Fruit fly (Drosophila melanogaster) whole organism, embryonic: ENCODE results near the gene CG4953.

Experiments used
- CG12104 ChIP-seq: fragments of 200-800 bp; sonication (Bioruptor generic); optimal IDR thresholded peaks from 3 replicates; lab custom pipeline; 2016; ENCODE audit warnings: missing biosample characterization, missing genetic modification characterization
- CG13287 ChIP-seq: fragments of 200-800 bp; sonication (Bioruptor generic); IDR thresholded peaks from 2 replicates; pipeline ENCODE4 v1.3.6; 2022; ENCODE audit warnings: missing biosample characterization, missing genetic modification characterization; ENCODE audit not compliant: partially characterized antibody
- CG15479 ChIP-seq: fragments of 200-800 bp; sonication (Bioruptor generic); optimal IDR thresholded peaks from 3 replicates; lab custom pipeline; 2019; ENCODE audit warnings: missing biosample characterization, mild to moderate bottlenecking, missing genetic modification characterization, moderate library complexity
- CG18262 ChIP-seq: fragments of 200-800 bp; optimal IDR thresholded peaks from 3 replicates; lab custom pipeline; 2019; ENCODE audit warnings: missing biosample characterization, mild to moderate bottlenecking, missing genetic modification characterization, moderate library complexity
- CG34376 ChIP-seq: fragments of 200-800 bp; sonication (Bioruptor generic); optimal IDR thresholded peaks from 2 replicates; lab custom pipeline; 2018; ENCODE audit warnings: missing biosample characterization, mild to moderate bottlenecking, missing genetic modification characterization
- CG34422 ChIP-seq: fragments of 200-800 bp; sonication (Bioruptor generic); IDR thresholded peaks from 3 replicates; pipeline ENCODE4 v1.3.6; 2022; ENCODE audit warnings: missing biosample characterization, missing genetic modification characterization
- CG3847 ChIP-seq: fragments of 200-800 bp; sonication (Bioruptor generic); IDR thresholded peaks from 2 replicates; pipeline ENCODE4 v1.3.6; 2022; ENCODE audit warnings: missing biosample characterization, missing genetic modification characterization
- CG3995 ChIP-seq: fragments of 200-800 bp; sonication (Bioruptor generic); optimal IDR thresholded peaks from 3 replicates; lab custom pipeline; 2016; ENCODE audit warnings: missing biosample characterization, missing genetic modification characterization
- CG6791 ChIP-seq: fragments of 200-800 bp; sonication (Bioruptor generic); IDR thresholded peaks from 3 replicates; pipeline ENCODE4 v1.3.6; 2022; ENCODE audit warnings: missing biosample characterization, missing genetic modification characterization; ENCODE audit not compliant: partially characterized antibody
- CG8290 ChIP-seq, 3 experiments: fragments of 200-800 bp; sonication (Bioruptor generic); optimal IDR thresholded peaks; 2 replicates each; lab custom pipeline; 2016 to 2019; ENCODE audit warnings: missing biosample characterization in 3 of 3, missing genetic modification characterization in 3 of 3, mild to moderate bottlenecking in 2 of 3, moderate library complexity in 1 of 3
- E2f1 ChIP-seq: fragments of 200-800 bp; sonication (Bioruptor generic); IDR thresholded peaks from 2 replicates; pipeline ENCODE4 v1.3.6; 2022; ENCODE audit warnings: missing biosample characterization, missing genetic modification characterization
- Eip74EF ChIP-seq, 2 experiments: fragments of 200-800 bp in 1 of 2; fragments of >200 bp in 1 of 2; sonication (Bioruptor generic) in 1 of 2; optimal IDR thresholded peaks; 2 replicates each; lab custom pipeline; 2017 to 2019; ENCODE audit warnings: missing biosample characterization in 2 of 2, missing genetic modification characterization in 2 of 2, mild to moderate bottlenecking in 1 of 2, moderate library complexity in 1 of 2
- H2.0 ChIP-seq: fragments of 200-800 bp; sonication (Bioruptor generic); IDR thresholded peaks from 2 replicates; pipeline ENCODE4 v1.3.6; 2022; ENCODE audit warnings: missing biosample characterization, missing genetic modification characterization
- HLH3B ChIP-seq: fragments of 200-800 bp; sonication (Bioruptor generic); IDR thresholded peaks from 2 replicates; pipeline ENCODE4 v1.3.6; 2022; ENCODE audit warnings: missing biosample characterization, missing genetic modification characterization
- Hr3 ChIP-seq: fragments of 200-800 bp; sonication (Bioruptor generic); optimal IDR thresholded peaks from 3 replicates; lab custom pipeline; 2016; ENCODE audit warnings: missing biosample characterization, missing genetic modification characterization
- Hr78 ChIP-seq, 2 experiments: fragments of 200-800 bp in 1 of 2; fragments of >200 bp in 1 of 2; sonication (Bioruptor generic) in 1 of 2; optimal IDR thresholded peaks; 2 replicates each; lab custom pipeline; 2017 to 2019; ENCODE audit warnings: missing biosample characterization in 2 of 2, missing genetic modification characterization in 2 of 2, mild to moderate bottlenecking in 1 of 2, moderate library complexity in 1 of 2
- Max ChIP-seq: fragments of 200-800 bp; sonication (Bioruptor generic); optimal IDR thresholded peaks from 2 replicates; lab custom pipeline; 2016; ENCODE audit warnings: missing biosample characterization, mild to moderate bottlenecking, missing genetic modification characterization
- Med ChIP-seq: fragments of 200-800 bp; sonication (Bioruptor generic); peaks from one replicate; lab custom pipeline; 2016; ENCODE audit warnings: missing biosample characterization, missing genetic modification characterization, mild to moderate bottlenecking, inconsistent platforms, moderate library complexity
- Myb ChIP-seq: fragments of 200-800 bp; sonication (Bioruptor generic); optimal IDR thresholded peaks from 2 replicates; lab custom pipeline; 2016; ENCODE audit warnings: missing biosample characterization, missing genetic modification characterization
- Ptx1 ChIP-seq: fragments of 200-800 bp; sonication (Bioruptor generic); IDR thresholded peaks from 2 replicates; pipeline ENCODE4 v1.3.6; 2022; ENCODE audit warnings: missing biosample characterization, missing genetic modification characterization
- Xbp1 ChIP-seq: fragments of 200-800 bp; sonication (Bioruptor generic); optimal IDR thresholded peaks from 3 replicates; lab custom pipeline; 2016; ENCODE audit warnings: missing biosample characterization, mild to moderate bottlenecking, missing genetic modification characterization
- amos ChIP-seq: fragments of 200-800 bp; sonication (Bioruptor generic); IDR thresholded peaks from 2 replicates; pipeline ENCODE4 v1.3.6; 2022; ENCODE audit warnings: missing biosample characterization, missing genetic modification characterization; ENCODE audit not compliant: partially characterized antibody
- bigmax ChIP-seq: fragments of 200-800 bp; sonication (Bioruptor generic); optimal IDR thresholded peaks from 2 replicates; lab custom pipeline; 2018; ENCODE audit warnings: missing biosample characterization, mild to moderate bottlenecking, missing genetic modification characterization
- chinmo ChIP-seq: fragments of 200-800 bp; sonication (Bioruptor generic); IDR thresholded peaks from 4 replicates; pipeline ENCODE4 v1.3.6; 2022; ENCODE audit warnings: missing biosample characterization, missing genetic modification characterization; ENCODE audit not compliant: partially characterized antibody
- crp ChIP-seq, 2 experiments: fragments of 200-800 bp; sonication (Bioruptor generic); optimal IDR thresholded peaks; 2 replicates in 1 of 2; 3 replicates in 1 of 2; lab custom pipeline; 2017; ENCODE audit warnings: missing biosample characterization in 2 of 2, missing genetic modification characterization in 2 of 2, mild to moderate bottlenecking in 1 of 2, moderate library complexity in 1 of 2
- dmrt11E ChIP-seq: fragments of 200-800 bp; sonication (Bioruptor generic); optimal IDR thresholded peaks from 3 replicates; lab custom pipeline; 2018; ENCODE audit warnings: missing biosample characterization, mild to moderate bottlenecking, missing genetic modification characterization, moderate library complexity
- dpn ChIP-seq, 2 experiments: fragments of 200-800 bp; sonication (Bioruptor generic); optimal IDR thresholded peaks; 3 replicates each; lab custom pipeline; 2016; ENCODE audit warnings: missing biosample characterization in 2 of 2, missing genetic modification characterization in 2 of 2
- eve ChIP-seq, 2 experiments: fragments of >200 bp; optimal IDR thresholded peaks; 2 replicates each; lab custom pipeline; 2017; ENCODE audit warnings: missing biosample characterization in 2 of 2, missing genetic modification characterization in 2 of 2
- exex ChIP-seq: fragments of 200-800 bp; sonication (Bioruptor generic); optimal IDR thresholded peaks from 4 replicates; lab custom pipeline; 2018; ENCODE audit warnings: missing biosample characterization, mild to moderate bottlenecking, missing genetic modification characterization, moderate library complexity
- grn ChIP-seq: fragments of 200-800 bp; sonication (Bioruptor generic); optimal IDR thresholded peaks from 3 replicates; lab custom pipeline; 2017; ENCODE audit warnings: missing biosample characterization, missing genetic modification characterization
- hkb ChIP-seq, 2 experiments: fragments of 200-800 bp in 1 of 2; fragments of >200 bp in 1 of 2; sonication (Bioruptor generic) in 1 of 2; IDR thresholded peaks in 1 of 2; optimal IDR thresholded peaks in 1 of 2; 2 replicates each; pipeline versions ENCODE4 v1.3.6 to Lab custom; 2017 to 2022; ENCODE audit warnings: missing biosample characterization in 1 of 2, missing genetic modification characterization in 1 of 2
- nmo ChIP-seq: fragments of 200-800 bp; sonication (Bioruptor generic); optimal IDR thresholded peaks from 2 replicates; lab custom pipeline; 2018; ENCODE audit warnings: missing biosample characterization, mild to moderate bottlenecking, missing genetic modification characterization, moderate library complexity
- odd ChIP-seq: fragments of 200-800 bp; sonication (Bioruptor generic); optimal IDR thresholded peaks from 2 replicates; lab custom pipeline; 2017; ENCODE audit warnings: missing biosample characterization, mild to moderate bottlenecking, missing genetic modification characterization
- ranshi ChIP-seq: fragments of 200-800 bp; sonication (Bioruptor generic); IDR thresholded peaks from 2 replicates; pipeline ENCODE4 v1.3.6; 2022; ENCODE audit warnings: missing biosample characterization, missing genetic modification characterization
- sob ChIP-seq: fragments of 200-800 bp; sonication (Bioruptor generic); IDR thresholded peaks from 2 replicates; pipeline ENCODE4 v1.3.6; 2022; ENCODE audit warnings: missing biosample characterization, missing genetic modification characterization
- sr ChIP-seq: fragments of 200-800 bp; sonication (Bioruptor generic); IDR thresholded peaks from 3 replicates; pipeline ENCODE4 v1.3.6; 2022; ENCODE audit warnings: missing biosample characterization, missing genetic modification characterization
- sug ChIP-seq: fragments of 200-800 bp; optimal IDR thresholded peaks from 2 replicates; lab custom pipeline; 2019; ENCODE audit warnings: missing biosample characterization, mild to moderate bottlenecking, missing genetic modification characterization, moderate library complexity
- trem ChIP-seq: fragments of 200-800 bp; optimal IDR thresholded peaks from 3 replicates; lab custom pipeline; 2019; ENCODE audit warnings: missing biosample characterization, mild to moderate bottlenecking, missing genetic modification characterization, moderate library complexity
- yki ChIP-seq: fragments of >200 bp; optimal IDR thresholded peaks from 3 replicates; lab custom pipeline; 2018
- zen ChIP-seq: fragments of 200-800 bp; sonication (Bioruptor generic); optimal IDR thresholded peaks from 3 replicates; lab custom pipeline; 2018; ENCODE audit warnings: missing biosample characterization, mild to moderate bottlenecking, missing genetic modification characterization, moderate library complexity
- zf30C ChIP-seq: fragments of 200-800 bp; sonication (Bioruptor generic); optimal IDR thresholded peaks from 3 replicates; lab custom pipeline; 2018; ENCODE audit warnings: missing biosample characterization, mild to moderate bottlenecking, missing genetic modification characterization

The CG4953 gene

dm6 chr2L:10314327-10315210 lies 48.1 kb downstream of the CG4953 start, which contains the start of the genes Usp14 and CG4972 (continued):
- TF ChIP-seq CG13287 (peak; percentile 23; the same call in 1 of the 2 replicates), dpn (GFP tag; optimal IDR thresholded peaks at IDR 0.05; lab: Kevin White, UChicago) (peak in 1 of 2 experiments; percentile 18), HLH3B (no peak), H2.0 (GFP tag; lab: Robert Waterston, UW) (no peak), ranshi (GFP tag; lab: Robert Waterston, UW) (no peak), Myb (peak; percentile 41), CG18262 (peak; percentile 48), CG12104 (GFP tag; lab: Kevin White, UChicago) (peak; percentile 20), nmo (GFP tag; lab: Kevin White, UChicago) (peak; percentile 71), crp (GFP tag; optimal IDR thresholded peaks at IDR 0.05; lab: Kevin White, UChicago) (peak in 1 of 2 experiments; percentile 78), CG8290 (GFP tag; optimal IDR thresholded peaks at IDR 0.05; lab: Kevin White, UChicago) (peak; percentile 6), CG8290 (tag; optimal IDR thresholded peaks at IDR 0.05; lab: Kevin White, UChicago) (no peak), CG34422 (GFP tag; lab: Robert Waterston, UW) (0 out of 3 replicates have a peak, but pooled peaks have one; percentile 15), amos (GFP tag; lab: Robert Waterston, UW) (peak; percentile 53; the same call in 1 of the 2 replicates), Xbp1 (GFP tag; lab: Kevin White, UChicago) (peak; percentile 6), bigmax (peak; percentile 90), CG6791 (GFP tag; lab: Robert Waterston, UW) (peak; percentile 56; the same call in 2 of the 3 replicates), trem (peak; percentile 32), yki (lab: Kevin White, UChicago) (no peak), Max (GFP tag; lab: Kevin White, UChicago) (peak; percentile 24), dmrt11E (tag; lab: Kevin White, UChicago) (peak; percentile 39), Hr3 (GFP tag; lab: Kevin White, UChicago) (peak; percentile 0), sob (GFP tag; lab: Robert Waterston, UW) (no peak), zf30C (GFP tag; lab: Kevin White, UChicago) (no peak), CG3995 (GFP tag; lab: Kevin White, UChicago) (peak; percentile 77), E2f1 (GFP tag; lab: Robert Waterston, UW) (no peak)

- TF ChIP-seq CG3847 (GFP tag; lab: Robert Waterston, UW) (no peak), Hr78 (GFP tag; optimal IDR thresholded peaks at IDR 0.05; lab: Kevin White, UChicago) (peak in 1 of 2 experiments; percentile 55), CG15479 (peak; percentile 66), Med (GFP tag; lab: Kevin White, UChicago) (peak; percentile 6), sug (tag; lab: Kevin White, UChicago) (peak; percentile 16), grn (GFP tag; lab: Kevin White, UChicago) (peak; percentile 45), hkb (optimal IDR thresholded peaks at IDR 0.05; lab: Kevin White, UChicago) (no peak), hkb (GFP tag; IDR thresholded peaks at IDR 0.05; lab: Robert Waterston, UW) (no peak), chinmo (GFP tag; lab: Robert Waterston, UW) (0 out of 4 replicates have a peak, but pooled peaks have one; percentile 21), Ptx1 (GFP tag; lab: Robert Waterston, UW) (no peak), CG34376 (GFP tag; lab: Kevin White, UChicago) (peak; percentile 82), odd (GFP tag; lab: Kevin White, UChicago) (no peak), sr (GFP tag; lab: Robert Waterston, UW) (no peak), eve (GFP tag; optimal IDR thresholded peaks at IDR 0.05; lab: Kevin White, UChicago) (peak in 1 of 2 experiments; percentile 46), exex (tag; lab: Kevin White, UChicago) (peak; percentile 83), zen (no peak), Eip74EF (GFP tag; optimal IDR thresholded peaks at IDR 0.05; lab: Kevin White, UChicago) (peak in 1 of 2 experiments; percentile 7)
These were observed 49.4 kb downstream of the CG4953 start for dm6 chr2L:10315888-10316287.
